Worm (Caenorhabditis elegans) whole organism, early embryonic: ENCODE data around the gene C10C5.3.

Experiments
- B0310.2 ChIP-seq: sonication (generic microtip); optimal IDR thresholded peaks from 2 replicates; lab custom pipeline; 2016; ENCODE audit warnings: mild to moderate bottlenecking, missing genetic modification characterization, missing compliant biosample characterization
- F13C5.2 ChIP-seq: sonication (generic microtip); optimal IDR thresholded peaks from 2 replicates; lab custom pipeline; 2017; ENCODE audit warnings: mild to moderate bottlenecking, missing genetic modification characterization, inconsistent platforms, missing compliant biosample characterization
- aly-1 ChIP-seq: sonication (generic microtip); optimal IDR thresholded peaks from 2 replicates; lab custom pipeline; 2016; ENCODE audit warnings: missing genetic modification characterization, missing compliant biosample characterization
- ama-1 ChIP-seq: fragments of 150-350 bp; optimal IDR thresholded peaks from 2 replicates; lab custom pipeline; 2014
- ceh-13 ChIP-seq: fragments of 200-800 bp; sonication (Bioruptor generic); optimal IDR thresholded peaks from 2 replicates; lab custom pipeline; 2018; ENCODE audit warnings: mild to moderate bottlenecking, missing genetic modification characterization, missing compliant biosample characterization
- ceh-36 ChIP-seq: sonication (generic microtip); optimal IDR thresholded peaks from 2 replicates; lab custom pipeline; 2016; ENCODE audit warnings: missing genetic modification characterization, inconsistent platforms, missing compliant biosample characterization
- ets-7 ChIP-seq: sonication (generic microtip); optimal IDR thresholded peaks from 2 replicates; lab custom pipeline; 2016; ENCODE audit warnings: missing genotype, missing genetic modification characterization, missing compliant biosample characterization
- flt-1 ChIP-seq: fragments of 200-800 bp; sonication (Bioruptor generic); IDR thresholded peaks from 2 replicates; pipeline ENCODE4 v1.3.6; 2022; ENCODE audit warnings: missing genetic modification characterization, missing compliant biosample characterization
- hmbx-1 ChIP-seq: sonication (generic microtip); optimal IDR thresholded peaks from 2 replicates; lab custom pipeline; 2016; ENCODE audit warnings: mild to moderate bottlenecking, missing genetic modification characterization, missing compliant biosample characterization
- hmg-4 ChIP-seq: fragments of 200-800 bp; sonication (Bioruptor generic); optimal IDR thresholded peaks from 2 replicates; lab custom pipeline; 2018; ENCODE audit warnings: mild to moderate bottlenecking, missing genetic modification characterization, missing compliant biosample characterization
- hnd-1 ChIP-seq: sonication (generic microtip); optimal IDR thresholded peaks from 2 replicates; lab custom pipeline; 2016; ENCODE audit warnings: missing genetic modification characterization, missing compliant biosample characterization
- pes-1 ChIP-seq: fragments of 200-800 bp; sonication (Bioruptor generic); IDR thresholded peaks from 2 replicates; pipeline ENCODE4 v1.3.6; 2022; ENCODE audit warnings: missing genetic modification reagents, missing genetic modification characterization, missing compliant biosample characterization
- scrt-1 ChIP-seq: fragments of 200-800 bp; sonication (Bioruptor generic); IDR thresholded peaks from 2 replicates; pipeline ENCODE4 v1.3.6; 2022; ENCODE audit warnings: missing genetic modification characterization, missing compliant biosample characterization
- sea-1 ChIP-seq: fragments of 200-800 bp; sonication (Bioruptor generic); conservative IDR thresholded peaks from 2 replicates; pipeline ENCODE4 v1.3.6; 2022; ENCODE audit warnings: missing genetic modification characterization, missing compliant biosample characterization
- tbx-11 ChIP-seq: fragments of 200-800 bp; sonication (Bioruptor generic); IDR thresholded peaks from 2 replicates; pipeline ENCODE4 v1.3.6; 2022; ENCODE audit warnings: missing genetic modification characterization, missing compliant biosample characterization
- tbx-37 ChIP-seq: fragments of 200-800 bp; sonication (Bioruptor generic); conservative IDR thresholded peaks from 2 replicates; pipeline ENCODE4 v1.3.6; 2022; ENCODE audit warnings: missing genetic modification reagents, missing genetic modification characterization, missing compliant biosample characterization
- tra-4 ChIP-seq: sonication (generic microtip); optimal IDR thresholded peaks from 2 replicates; lab custom pipeline; 2017; ENCODE audit warnings: missing genetic modification characterization, missing compliant biosample characterization

Gene C10C5.3

DNA sequence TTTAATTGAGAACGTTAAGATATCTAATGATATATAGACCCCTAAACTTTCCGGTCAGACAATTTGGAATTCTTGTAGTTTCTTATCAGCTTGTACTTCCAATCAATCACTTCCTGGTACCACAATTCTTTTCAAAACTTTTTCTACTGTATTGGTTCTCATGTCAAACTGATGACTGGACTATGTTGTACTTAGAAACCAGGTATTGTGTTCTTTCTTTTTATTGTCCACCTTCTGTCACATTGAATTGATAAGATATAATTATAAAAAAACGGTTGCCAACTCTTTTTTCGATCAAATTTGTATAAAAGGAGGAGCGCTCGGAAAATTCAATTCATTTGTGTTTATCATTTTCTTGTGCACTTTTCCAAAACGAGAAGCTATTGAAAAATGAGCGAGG, 3.6 kb downstream of the C10C5.3 start, which contains the start of gene C10C5.4:
Gene C10C5.4, plus strand, starts transcription at position 281 of the 400 bp plus-strand sequence.
- TF ChIP-seq tbx-37 (no peak), flt-1 (GFP tag; lab: Robert Waterston, UW) (no peak), hmbx-1 (tag; lab: Kevin White, UChicago) (no peak), ceh-13 (GFP tag; lab: Kevin White, UChicago) (no peak), tbx-11 (GFP tag; lab: Robert Waterston, UW) (no peak), ceh-36 (tag; lab: Kevin White, UChicago) (no peak), hmg-4 (GFP tag; lab: Kevin White, UChicago) (no peak), hnd-1 (no peak), B0310.2 (no peak), pes-1 (GFP tag; lab: Robert Waterston, UW) (no peak)

DNA sequence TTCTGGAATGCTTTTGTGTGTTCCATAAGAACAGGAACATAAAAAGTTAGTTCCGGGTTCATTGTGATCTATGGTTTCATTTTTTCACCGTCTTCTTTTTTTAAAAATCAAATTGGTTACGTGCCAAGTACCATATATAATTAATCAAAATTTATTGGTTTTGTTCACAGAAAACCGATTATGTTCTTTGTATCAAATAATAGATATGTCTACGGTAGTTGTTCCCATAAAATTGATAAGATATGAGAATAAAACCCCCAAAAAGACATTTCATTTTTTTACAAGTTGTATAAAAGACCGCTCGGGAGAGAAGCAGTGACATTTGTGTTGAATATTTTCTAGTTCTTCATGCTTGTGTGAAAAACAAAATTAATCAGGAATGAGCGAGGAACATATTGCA, 6.5 kb downstream of the C10C5.3 start, which contains the start of gene C10C5.5:
Gene C10C5.5, plus strand, starts transcription at position 301 of the 400 bp plus-strand sequence.
- TF ChIP-seq sea-1 = no peak
- TF ChIP-seq tbx-37 = no peak
- TF ChIP-seq ceh-36 (tag; lab: Kevin White, UChicago) = no peak
- no peak for TF ChIP-seq hnd-1
- no peak for TF ChIP-seq hmg-4 (GFP tag; lab: Kevin White, UChicago)
- no peak for TF ChIP-seq F13C5.2
- no peak for TF ChIP-seq flt-1 (GFP tag; lab: Robert Waterston, UW)
- no peak for TF ChIP-seq hmbx-1 (tag; lab: Kevin White, UChicago)
- no peak for TF ChIP-seq tbx-11 (GFP tag; lab: Robert Waterston, UW)
- no peak for TF ChIP-seq ceh-13 (GFP tag; lab: Kevin White, UChicago)
- no peak for TF ChIP-seq aly-1 (tag; lab: Kevin White, UChicago)
- TF ChIP-seq ama-1 (lab: Kevin White, UChicago) = no peak

DNA sequence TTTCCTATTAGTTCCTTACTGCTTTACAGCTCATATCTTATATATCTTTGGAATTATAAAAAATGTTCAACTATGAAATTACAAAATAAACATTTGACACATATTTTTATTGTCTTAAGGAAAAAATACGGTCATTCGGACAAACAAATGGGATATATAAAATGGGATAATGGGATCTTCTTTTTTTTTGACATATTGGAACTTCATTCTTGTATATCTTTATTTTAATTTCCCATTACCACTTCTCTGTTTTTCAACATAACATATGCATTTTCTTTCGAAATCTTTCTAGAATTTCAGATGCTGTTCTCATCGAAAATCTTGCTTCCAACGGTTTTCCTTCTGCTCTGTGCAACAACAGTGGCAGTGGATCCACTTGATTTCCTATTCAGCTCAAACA, 10.2 kb downstream of the C10C5.3 start, which contains the start of gene C10C5.7:
Gene C10C5.7, plus strand, starts transcription at position 301 of the 400 bp plus-strand sequence.
- TF ChIP-seq aly-1 (tag; lab: Kevin White, UChicago) = no peak
- no peak for TF ChIP-seq tbx-11 (GFP tag; lab: Robert Waterston, UW)
- TF ChIP-seq scrt-1 (GFP tag; lab: Robert Waterston, UW) = no peak
- TF ChIP-seq ceh-36 (tag; lab: Kevin White, UChicago) = no peak
- no peak for TF ChIP-seq flt-1 (GFP tag; lab: Robert Waterston, UW)
- TF ChIP-seq F13C5.2 = no peak
- TF ChIP-seq ets-7 (tag; lab: Kevin White, UChicago) = no peak
- TF ChIP-seq tbx-37 = no peak
- no peak for TF ChIP-seq hmg-4 (GFP tag; lab: Kevin White, UChicago)
- TF ChIP-seq ama-1 (lab: Kevin White, UChicago) = no peak
- no peak for TF ChIP-seq B0310.2
- TF ChIP-seq tra-4 (tag; lab: Kevin White, UChicago) = no peak

DNA sequence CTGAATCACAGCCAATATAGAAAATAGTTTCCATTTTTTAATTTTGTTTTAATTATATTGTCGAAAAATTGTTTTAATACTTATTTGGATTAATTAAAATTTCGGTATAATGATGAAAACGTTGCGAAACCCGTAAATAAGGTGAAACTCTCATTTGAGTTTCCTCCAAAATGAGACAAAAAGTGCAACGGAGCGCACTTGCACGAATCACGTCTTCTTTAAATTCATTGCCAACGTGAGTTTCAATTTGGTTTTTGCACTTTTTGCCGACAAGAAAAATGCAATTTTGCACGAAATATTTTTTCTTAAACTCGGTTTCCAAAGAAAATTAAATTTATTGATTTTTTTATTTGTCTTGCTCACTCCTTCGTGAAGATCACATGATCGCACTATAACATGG, 11.4 kb downstream of the C10C5.3 start, which contains the start of gene daf-15:
Gene daf-15, plus strand, starts transcription at position 171 of the 400 bp plus-strand sequence.
- no peak for TF ChIP-seq ama-1 (lab: Kevin White, UChicago)
- TF ChIP-seq B0310.2 = no peak
- TF ChIP-seq aly-1 (tag; lab: Kevin White, UChicago) = no peak
- TF ChIP-seq hmg-4 (GFP tag; lab: Kevin White, UChicago) = no peak
- no peak for TF ChIP-seq hnd-1
- TF ChIP-seq scrt-1 (GFP tag; lab: Robert Waterston, UW) = no peak
- TF ChIP-seq flt-1 (GFP tag; lab: Robert Waterston, UW) = no peak
- TF ChIP-seq pes-1 (GFP tag; lab: Robert Waterston, UW) = no peak
- no peak for TF ChIP-seq hmbx-1 (tag; lab: Kevin White, UChicago)
- no peak for TF ChIP-seq tbx-37
- no peak for TF ChIP-seq ceh-13 (GFP tag; lab: Kevin White, UChicago)
- no peak for TF ChIP-seq tbx-11 (GFP tag; lab: Robert Waterston, UW)
- no peak for TF ChIP-seq F13C5.2
- no peak for TF ChIP-seq ceh-36 (tag; lab: Kevin White, UChicago)
- TF ChIP-seq ets-7 (tag; lab: Kevin White, UChicago) = no peak

DNA sequence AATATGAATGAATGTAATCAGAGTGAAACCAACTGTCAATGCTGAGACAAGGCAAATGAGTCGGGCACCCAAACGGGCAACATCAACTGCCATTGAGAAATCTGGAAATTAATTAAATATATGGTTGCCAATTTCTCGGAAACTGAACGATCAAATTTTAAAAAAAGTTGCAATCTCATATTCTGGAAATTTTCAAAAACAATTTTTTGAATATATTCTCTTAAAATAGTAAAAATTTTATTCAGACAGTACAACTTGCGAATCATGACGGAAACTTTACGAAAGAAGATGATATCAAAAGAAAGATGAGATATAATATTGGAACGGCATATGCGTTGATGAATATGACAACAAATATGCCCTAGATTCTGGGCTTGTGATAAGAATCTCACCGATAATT, 21.5 kb downstream of the C10C5.3 start, which contains the start of gene col-121:
Gene col-121, minus strand, starts transcription at position 101 of the 400 bp plus-strand sequence.
- no peak for TF ChIP-seq hmg-4 (GFP tag; lab: Kevin White, UChicago)
- TF ChIP-seq pes-1 (GFP tag; lab: Robert Waterston, UW) = no peak
- TF ChIP-seq hnd-1 = no peak
- TF ChIP-seq F13C5.2 = no peak
- TF ChIP-seq flt-1 (GFP tag; lab: Robert Waterston, UW) = no peak
- no peak for TF ChIP-seq tbx-11 (GFP tag; lab: Robert Waterston, UW)
- no peak for TF ChIP-seq scrt-1 (GFP tag; lab: Robert Waterston, UW)
- no peak for TF ChIP-seq sea-1
- no peak for TF ChIP-seq hmbx-1 (tag; lab: Kevin White, UChicago)
- TF ChIP-seq B0310.2 = no peak
- TF ChIP-seq ama-1 (lab: Kevin White, UChicago) = no peak
- TF ChIP-seq tra-4 (tag; lab: Kevin White, UChicago) = no peak
- TF ChIP-seq ets-7 (tag; lab: Kevin White, UChicago) = no peak
- TF ChIP-seq tbx-37 = no peak
- TF ChIP-seq aly-1 (tag; lab: Kevin White, UChicago) = no peak
- TF ChIP-seq ceh-36 (tag; lab: Kevin White, UChicago) = no peak
- TF ChIP-seq ceh-13 (GFP tag; lab: Kevin White, UChicago) = no peak

DNA sequence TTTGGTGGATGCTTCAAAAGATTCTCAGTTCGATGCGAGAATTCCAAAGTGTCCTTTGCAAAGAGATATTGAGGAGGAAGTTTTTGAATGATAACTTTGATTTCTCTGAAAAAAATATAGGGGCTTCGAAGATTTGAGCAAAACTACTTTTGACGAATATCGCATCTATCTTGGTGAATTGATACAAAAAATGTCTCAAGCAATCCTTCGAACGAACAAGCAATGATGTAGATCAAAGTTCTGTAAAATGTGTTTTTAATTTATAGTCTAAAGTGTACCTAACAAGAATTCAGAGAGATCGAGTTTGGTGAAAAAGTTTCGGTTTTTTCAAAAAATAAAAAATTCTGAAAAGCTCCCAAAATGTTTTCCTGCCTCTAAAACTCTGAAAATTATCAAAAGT, 22.6 kb downstream of the C10C5.3 start, which contains the start of gene F56D5.3:
Gene F56D5.3, plus strand, starts transcription at position 301 of the 400 bp plus-strand sequence.
- TF ChIP-seq ama-1 (lab: Kevin White, UChicago) = no peak
- no peak for TF ChIP-seq tbx-11 (GFP tag; lab: Robert Waterston, UW)
- TF ChIP-seq tbx-37 = no peak
- no peak for TF ChIP-seq B0310.2
- no peak for TF ChIP-seq flt-1 (GFP tag; lab: Robert Waterston, UW)
- no peak for TF ChIP-seq hnd-1
- no peak for TF ChIP-seq hmbx-1 (tag; lab: Kevin White, UChicago)
- TF ChIP-seq hmg-4 (GFP tag; lab: Kevin White, UChicago) = no peak

DNA sequence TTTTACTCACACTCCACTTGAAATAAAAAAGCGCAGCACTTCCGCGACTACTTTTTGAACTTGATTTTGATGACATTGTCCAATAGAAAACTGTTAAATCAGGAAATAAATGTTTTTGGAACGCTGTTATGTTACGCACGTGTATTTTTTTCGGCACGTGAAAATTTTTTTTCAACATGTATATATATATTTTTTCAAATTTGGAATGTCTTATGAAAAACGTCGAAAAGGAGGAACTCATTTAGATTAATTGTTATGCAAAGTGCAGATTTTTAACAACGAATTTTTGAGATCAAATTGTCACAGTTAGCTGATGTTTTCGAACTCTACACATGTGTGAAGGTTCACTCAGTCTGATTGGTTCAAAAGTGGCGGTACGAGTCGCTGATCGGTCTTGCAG, 23.9 kb downstream of the C10C5.3 start, which contains the start of gene F56D5.2:
Gene F56D5.2, minus strand, starts transcription at position 101 of the 400 bp plus-strand sequence.
- TF ChIP-seq tbx-11 (GFP tag; lab: Robert Waterston, UW) (no peak), B0310.2 (no peak), hnd-1 (no peak), ama-1 (lab: Kevin White, UChicago) (no peak), tra-4 (tag; lab: Kevin White, UChicago) (no peak), hmg-4 (GFP tag; lab: Kevin White, UChicago) (no peak), scrt-1 (GFP tag; lab: Robert Waterston, UW) (no peak)
